Worm (Caenorhabditis elegans) whole organism, midembryonic: ENCODE results near the gene Y62E10A.3.

ENCODE experiments used
- T22C8.4 ChIP-seq: fragments of 200-800 bp; sonication (Bioruptor generic); IDR thresholded peaks from 2 replicates; pipeline ENCODE4 v1.3.6; 2022; ENCODE audit warnings: missing genetic modification characterization, missing compliant biosample characterization
- cog-1 ChIP-seq: sonication (generic microtip); optimal IDR thresholded peaks from 2 replicates; lab custom pipeline; 2016; ENCODE audit warnings: missing genetic modification characterization, missing compliant biosample characterization
- flt-1 ChIP-seq: fragments of 200-800 bp; sonication (Bioruptor generic); IDR thresholded peaks from 2 replicates; pipeline ENCODE4 v1.3.6; 2022; ENCODE audit warnings: missing genetic modification characterization, missing compliant biosample characterization
- klf-2 ChIP-seq: fragments of 200-800 bp; sonication (Bioruptor generic); conservative IDR thresholded peaks from 2 replicates; pipeline ENCODE4 v1.3.6; 2022; ENCODE audit warnings: missing genetic modification reagents, missing genetic modification characterization, missing compliant biosample characterization
- med-1 ChIP-seq: sonication (generic microtip); optimal IDR thresholded peaks from 2 replicates; lab custom pipeline; 2017; ENCODE audit warnings: missing genetic modification characterization, mild to moderate bottlenecking, missing compliant biosample characterization, antibody characterized with exemption, missing genetic modification reagents; ENCODE audit not compliant: insufficient read depth
- ref-1 ChIP-seq: fragments of 200-800 bp; sonication (Bioruptor generic); conservative IDR thresholded peaks from 2 replicates; pipeline ENCODE4 v1.3.6; 2022; ENCODE audit warnings: missing genetic modification reagents, missing genetic modification characterization, missing compliant biosample characterization
- tab-1 ChIP-seq: fragments of 200-800 bp; sonication (Bioruptor generic); IDR thresholded peaks from 2 replicates; pipeline ENCODE4 v1.3.6; 2022; ENCODE audit warnings: missing genetic modification characterization, missing compliant biosample characterization
- ztf-23 ChIP-seq: fragments of 200-800 bp; sonication (Bioruptor generic); IDR thresholded peaks from 2 replicates; pipeline ENCODE4 v1.3.6; 2022; ENCODE audit warnings: missing genetic modification reagents, missing genetic modification characterization, missing compliant biosample characterization
- ztf-29 ChIP-seq: fragments of 200-800 bp; sonication (Bioruptor generic); IDR thresholded peaks from 2 replicates; pipeline ENCODE4 v1.3.6; 2022; ENCODE audit warnings: missing genetic modification reagents, missing genetic modification characterization, missing compliant biosample characterization

Y62E10A.3 gene

ce11 chrIV:13390770-13391169, 30.7 kb upstream of the Y62E10A.3 start:
- TF ChIP-seq ztf-23 (GFP tag; lab: Robert Waterston, UW) = no peak
- no peak for TF ChIP-seq ref-1 (GFP tag; lab: Robert Waterston, UW)
- TF ChIP-seq T22C8.4 (GFP tag; lab: Robert Waterston, UW) = no peak
- no peak for TF ChIP-seq cog-1 (tag; lab: Kevin White, UChicago)
- TF ChIP-seq med-1 (GFP tag; lab: Kevin White, UChicago) = no peak
- no peak for TF ChIP-seq flt-1 (GFP tag; lab: Robert Waterston, UW)
- TF ChIP-seq ztf-29 (GFP tag; lab: Robert Waterston, UW) = no peak
- TF ChIP-seq klf-2 (GFP tag; lab: Robert Waterston, UW) = no peak
- no peak for TF ChIP-seq tab-1

- no peak for TF ChIP-seq ztf-29 (GFP tag; lab: Robert Waterston, UW)
- TF ChIP-seq med-1 (GFP tag; lab: Kevin White, UChicago) = no peak
These were observed 29.2 kb upstream of the Y62E10A.3 start for ce11 chrIV:13389237-13389636.

- TF ChIP-seq ref-1 (GFP tag; lab: Robert Waterston, UW) (no peak), med-1 (GFP tag; lab: Kevin White, UChicago) (no peak), ztf-23 (GFP tag; lab: Robert Waterston, UW) (no peak), T22C8.4 (GFP tag; lab: Robert Waterston, UW) (no peak), flt-1 (GFP tag; lab: Robert Waterston, UW) (no peak), cog-1 (tag; lab: Kevin White, UChicago) (no peak)
These were observed 28.7 kb upstream of the Y62E10A.3 start for ce11 chrIV:13388779-13389178.

- TF ChIP-seq ref-1 (GFP tag; lab: Robert Waterston, UW) (no peak), klf-2 (GFP tag; lab: Robert Waterston, UW) (no peak), tab-1 (no peak), T22C8.4 (GFP tag; lab: Robert Waterston, UW) (no peak), cog-1 (tag; lab: Kevin White, UChicago) (no peak), flt-1 (GFP tag; lab: Robert Waterston, UW) (no peak), med-1 (GFP tag; lab: Kevin White, UChicago) (no peak), ztf-29 (GFP tag; lab: Robert Waterston, UW) (no peak), ztf-23 (GFP tag; lab: Robert Waterston, UW) (no peak)
These were observed 26.9 kb upstream of the Y62E10A.3 start, which contains the start of gene lsm-3 for ce11 chrIV:13386903-13387302. TSS of gene lsm-3 (plus strand) at chrIV:13387203.

- peak; percentile 79 for TF ChIP-seq ztf-29 (GFP tag; lab: Robert Waterston, UW)
- TF ChIP-seq ref-1 (GFP tag; lab: Robert Waterston, UW) = no peak
- peak; percentile 54; the same call in 1 of the 2 replicates for TF ChIP-seq tab-1
- peak; percentile 24 for TF ChIP-seq cog-1 (tag; lab: Kevin White, UChicago)
- peak; percentile 88 for TF ChIP-seq med-1 (GFP tag; lab: Kevin White, UChicago)
- peak; percentile 80 for TF ChIP-seq klf-2 (GFP tag; lab: Robert Waterston, UW)
- TF ChIP-seq T22C8.4 (GFP tag; lab: Robert Waterston, UW) = no peak
- peak; percentile 82; the same call in 1 of the 2 replicates for TF ChIP-seq ztf-23 (GFP tag; lab: Robert Waterston, UW)
- TF ChIP-seq flt-1 (GFP tag; lab: Robert Waterston, UW) = peak; percentile 86
These were observed 26.0 kb upstream of the Y62E10A.3 start, which contains the start of the genes Y62E10A.20, Y62E10A.23 and mdt-9 for ce11 chrIV:13386043-13386442. TSS of gene Y62E10A.20 (minus strand) at chrIV:13386091. TSS of gene Y62E10A.23 (plus strand) at chrIV:13386324. TSS of gene mdt-9 (plus strand) at chrIV:13386380.

ce11 chrIV:13383763-13384436, 23.9 kb upstream of the Y62E10A.3 start, which contains the start of gene rab-19:
TSS of gene rab-19 (minus strand) at chrIV:13384386.
- TF ChIP-seq med-1 (GFP tag; lab: Kevin White, UChicago) = no peak
- no peak for TF ChIP-seq flt-1 (GFP tag; lab: Robert Waterston, UW)

- TF ChIP-seq cog-1 (tag; lab: Kevin White, UChicago) (no peak), klf-2 (GFP tag; lab: Robert Waterston, UW) (no peak), med-1 (GFP tag; lab: Kevin White, UChicago) (no peak), flt-1 (GFP tag; lab: Robert Waterston, UW) (no peak), ztf-29 (GFP tag; lab: Robert Waterston, UW) (no peak), T22C8.4 (GFP tag; lab: Robert Waterston, UW) (no peak), ztf-23 (GFP tag; lab: Robert Waterston, UW) (no peak), tab-1 (no peak), ref-1 (GFP tag; lab: Robert Waterston, UW) (no peak)
These were observed 21.8 kb upstream of the Y62E10A.3 start, which contains the start of gene emc-3 for ce11 chrIV:13381823-13382222. TSS of gene emc-3 (minus strand) at chrIV:13381923.

ce11 chrIV:13380506-13380905, 20.5 kb upstream of the Y62E10A.3 start:
- no peak for TF ChIP-seq cog-1 (tag; lab: Kevin White, UChicago)
- TF ChIP-seq ref-1 (GFP tag; lab: Robert Waterston, UW) = no peak
- no peak for TF ChIP-seq ztf-29 (GFP tag; lab: Robert Waterston, UW)
- no peak for TF ChIP-seq klf-2 (GFP tag; lab: Robert Waterston, UW)
- TF ChIP-seq ztf-23 (GFP tag; lab: Robert Waterston, UW) = no peak
- no peak for TF ChIP-seq flt-1 (GFP tag; lab: Robert Waterston, UW)
- no peak for TF ChIP-seq tab-1
- no peak for TF ChIP-seq med-1 (GFP tag; lab: Kevin White, UChicago)
- TF ChIP-seq T22C8.4 (GFP tag; lab: Robert Waterston, UW) = no peak

ce11 chrIV:13377716-13378115, 17.7 kb upstream of the Y62E10A.3 start, which contains the start of gene mau-8:
TSS of gene mau-8 (plus strand) at chrIV:13378016.
- TF ChIP-seq ref-1 (GFP tag; lab: Robert Waterston, UW) = no peak
